Worm (Caenorhabditis elegans) whole organism, L4 larva: Measurements from ENCODE around the gene D1054.3.

ENCODE experiments used
- F37D6.2 ChIP-seq: sonication (generic microtip); optimal IDR thresholded peaks from 2 replicates; lab custom pipeline; 2016; ENCODE audit warnings: mild to moderate bottlenecking, missing genetic modification characterization, missing compliant biosample characterization
- F44E2.7 ChIP-seq: fragments of 200-800 bp; sonication (Bioruptor generic); IDR thresholded peaks from 2 replicates; pipeline ENCODE4 v2.1.2; 2022; ENCODE audit warnings: missing genetic modification characterization, missing compliant biosample characterization
- T20F7.1 ChIP-seq: fragments of 200-800 bp; sonication (Bioruptor generic); optimal IDR thresholded peaks from 2 replicates; lab custom pipeline; 2018; ENCODE audit warnings: mild to moderate bottlenecking, missing genetic modification characterization, missing compliant biosample characterization
- Y105C5A.15 ChIP-seq: fragments of 200-800 bp; sonication (Bioruptor generic); IDR thresholded peaks from 2 replicates; pipeline ENCODE4 v1.3.6; 2022; ENCODE audit warnings: missing genetic modification characterization, missing compliant biosample characterization
- Y48G9A.11 ChIP-seq: fragments of 200-800 bp; sonication (Bioruptor generic); IDR thresholded peaks from 2 replicates; pipeline ENCODE4 v1.3.6; 2022; ENCODE audit warnings: missing genetic modification reagents, missing genetic modification characterization, missing compliant biosample characterization
- Y5F2A.4 ChIP-seq: fragments of 200-800 bp; sonication (Bioruptor generic); optimal IDR thresholded peaks from 2 replicates; lab custom pipeline; 2018; ENCODE audit warnings: mild to moderate bottlenecking, missing genetic modification characterization, missing compliant biosample characterization
- Y75B8A.6 ChIP-seq: fragments of 200-800 bp; sonication (Bioruptor generic); IDR thresholded peaks from 2 replicates; pipeline ENCODE4 v1.3.6; 2022; ENCODE audit warnings: missing genetic modification reagents, missing genetic modification characterization, missing compliant biosample characterization
- ZK337.2 ChIP-seq: fragments of 200-800 bp; sonication (Bioruptor generic); IDR thresholded peaks from 2 replicates; pipeline ENCODE4 v1.3.6; 2022; ENCODE audit warnings: missing genetic modification reagents, missing genetic modification characterization, missing compliant biosample characterization
- ZK546.5 ChIP-seq, 2 experiments: sonication (generic microtip); optimal IDR thresholded peaks; 2 replicates each; lab custom pipeline; 2017; ENCODE audit warnings: missing biosample characterization in 2 of 2, missing genetic modification characterization in 2 of 2
- ama-1 ChIP-seq: fragments of 150-350 bp; optimal IDR thresholded peaks from 2 replicates; lab custom pipeline; 2014; ENCODE audit warnings: inconsistent platforms, mixed read lengths
- ceh-28 ChIP-seq: fragments of 150-350 bp; optimal IDR thresholded peaks from 2 replicates; lab custom pipeline; 2014; ENCODE audit warnings: missing biosample characterization, missing genetic modification reagents, missing genetic modification characterization
- ceh-44 ChIP-seq: fragments of 200-800 bp; sonication (Bioruptor generic); IDR thresholded peaks from 2 replicates; pipeline ENCODE4 v1.3.6; 2022; ENCODE audit warnings: missing genetic modification reagents, missing genetic modification characterization, missing compliant biosample characterization
- ceh-82 ChIP-seq: sonication (generic microtip); optimal IDR thresholded peaks from 2 replicates; lab custom pipeline; 2017; ENCODE audit warnings: missing biosample characterization, missing genetic modification characterization
- ctbp-1 ChIP-seq: fragments of 200-800 bp; sonication (Bioruptor generic); IDR thresholded peaks from 2 replicates; pipeline ENCODE4 v1.3.6; 2022; ENCODE audit warnings: missing genetic modification reagents, missing genetic modification characterization, missing compliant biosample characterization
- daf-16 ChIP-seq, 3 experiments: sonication (generic microtip); optimal IDR thresholded peaks; 2 replicates each; lab custom pipeline; 2016 to 2017; ENCODE audit warnings: missing genetic modification characterization in 3 of 3, missing genetic modification reagents in 3 of 3, mild to moderate bottlenecking in 2 of 3, missing compliant biosample characterization in 2 of 3, missing biosample characterization in 1 of 3, moderate library complexity in 1 of 3
- dmd-6 ChIP-seq: fragments of 200-800 bp; sonication (Bioruptor generic); IDR thresholded peaks from 2 replicates; pipeline ENCODE4 v1.3.6; 2022; ENCODE audit warnings: missing genetic modification reagents, missing genetic modification characterization, missing compliant biosample characterization
- dmd-8 ChIP-seq: fragments of 200-800 bp; sonication (Bioruptor generic); IDR thresholded peaks from 2 replicates; pipeline ENCODE4 v1.3.6; 2022; ENCODE audit warnings: missing genetic modification characterization, missing compliant biosample characterization
- dmd-9 ChIP-seq: fragments of 200-800 bp; sonication (Bioruptor generic); IDR thresholded peaks from 2 replicates; pipeline ENCODE4 v1.3.6; 2022; ENCODE audit warnings: missing genetic modification reagents, missing genetic modification characterization, missing compliant biosample characterization
- dpl-1 ChIP-seq: fragments of 150-350 bp; optimal IDR thresholded peaks from 2 replicates; lab custom pipeline; 2014; ENCODE audit warnings: missing biosample characterization, missing genetic modification reagents, missing genetic modification characterization
- dve-1 ChIP-seq: sonication (generic microtip); optimal IDR thresholded peaks from 2 replicates; lab custom pipeline; 2017; ENCODE audit warnings: antibody characterized with exemption, mild to moderate bottlenecking, missing genetic modification characterization, missing compliant biosample characterization; ENCODE audit not compliant: insufficient read depth
- egl-27 ChIP-seq: sonication (generic microtip); optimal IDR thresholded peaks from 3 replicates; lab custom pipeline; 2017; ENCODE audit warnings: missing biosample characterization, missing genetic modification reagents, missing genetic modification characterization
- egl-43 ChIP-seq: fragments of 200-800 bp; sonication (Bioruptor generic); IDR thresholded peaks from 2 replicates; pipeline ENCODE4 v1.3.6; 2022; ENCODE audit warnings: missing genetic modification reagents, missing genetic modification characterization, missing compliant biosample characterization
- fos-1 ChIP-seq: fragments of 150-350 bp; optimal IDR thresholded peaks from 2 replicates; lab custom pipeline; 2014; ENCODE audit warnings: missing biosample characterization, missing genetic modification characterization
- hlh-30 ChIP-seq: sonication (generic microtip); optimal IDR thresholded peaks from 2 replicates; lab custom pipeline; 2017; ENCODE audit warnings: antibody characterized with exemption, mild to moderate bottlenecking, missing genetic modification characterization, missing compliant biosample characterization; ENCODE audit not compliant: insufficient read depth
- hmg-1.1 ChIP-seq: fragments of 200-800 bp; sonication (Bioruptor generic); IDR thresholded peaks from 2 replicates; pipeline ENCODE4 v1.3.6; 2022; ENCODE audit warnings: missing genetic modification reagents, missing genetic modification characterization, missing compliant biosample characterization
- jun-1 ChIP-seq: fragments of 150-350 bp; optimal IDR thresholded peaks from 2 replicates; lab custom pipeline; 2014; ENCODE audit warnings: missing biosample characterization, missing genetic modification reagents, missing genetic modification characterization
- lin-1 ChIP-seq: fragments of 200-800 bp; sonication (Bioruptor generic); IDR thresholded peaks from 2 replicates; pipeline ENCODE4 v1.3.6; 2022; ENCODE audit warnings: missing genetic modification reagents, missing genetic modification characterization, missing compliant biosample characterization
- lin-38 ChIP-seq: fragments of 200-800 bp; sonication (Bioruptor generic); IDR thresholded peaks from 2 replicates; pipeline ENCODE4 v1.3.6; 2022; ENCODE audit warnings: missing genetic modification reagents, missing genetic modification characterization, missing compliant biosample characterization
- lsy-2 ChIP-seq, 2 experiments: fragments of 150-350 bp in 1 of 2; sonication (generic microtip) in 1 of 2; optimal IDR thresholded peaks; 2 replicates each; lab custom pipeline; 2014 to 2017; ENCODE audit warnings: missing biosample characterization in 2 of 2, missing genetic modification characterization in 2 of 2
- mdl-1 ChIP-seq, 2 experiments: fragments of 150-350 bp in 1 of 2; sonication (generic microtip) in 1 of 2; optimal IDR thresholded peaks; 2 replicates each; lab custom pipeline; 2014 to 2017; ENCODE audit warnings: missing biosample characterization in 2 of 2, missing genetic modification characterization in 2 of 2
- mdt-29 ChIP-seq: fragments of 200-800 bp; sonication (Bioruptor generic); IDR thresholded peaks from 2 replicates; pipeline ENCODE4 v1.3.6; 2022; ENCODE audit warnings: missing genetic modification reagents, missing genetic modification characterization, missing compliant biosample characterization
- mxl-3 ChIP-seq: fragments of 200-800 bp; sonication (Bioruptor generic); optimal IDR thresholded peaks from 2 replicates; lab custom pipeline; 2018; ENCODE audit warnings: mild to moderate bottlenecking, missing genetic modification characterization, missing compliant biosample characterization
- nhr-11 ChIP-seq: fragments of 150-350 bp; optimal IDR thresholded peaks from 2 replicates; lab custom pipeline; 2014; ENCODE audit warnings: missing biosample characterization, missing genetic modification characterization
- nhr-111 ChIP-seq: fragments of 200-800 bp; sonication (Bioruptor generic); optimal IDR thresholded peaks from 2 replicates; lab custom pipeline; 2018; ENCODE audit warnings: mild to moderate bottlenecking, missing genetic modification characterization, missing compliant biosample characterization
- nhr-28 ChIP-seq: fragments of 150-350 bp; optimal IDR thresholded peaks from 2 replicates; lab custom pipeline; 2014; ENCODE audit warnings: missing biosample characterization, missing genetic modification characterization
- nhr-48 ChIP-seq: sonication (generic microtip); optimal IDR thresholded peaks from 2 replicates; lab custom pipeline; 2016; ENCODE audit warnings: mild to moderate bottlenecking, missing genetic modification characterization, missing compliant biosample characterization
- nhr-6 ChIP-seq: fragments of 150-350 bp; optimal IDR thresholded peaks from 2 replicates; lab custom pipeline; 2014; ENCODE audit warnings: missing biosample characterization, missing genetic modification characterization
- pha-4 ChIP-seq, 2 experiments: fragments of 150-350 bp in 1 of 2; fragments of 200-800 bp in 1 of 2; sonication (Bioruptor generic) in 1 of 2; IDR thresholded peaks in 1 of 2; optimal IDR thresholded peaks in 1 of 2; 2 replicates each; pipeline versions ENCODE4 v1.3.6 to Lab custom; 2014 to 2022; ENCODE audit warnings: missing genetic modification characterization in 2 of 2, missing genetic modification reagents in 2 of 2, missing biosample characterization in 1 of 2, missing compliant biosample characterization in 1 of 2
- php-3 ChIP-seq: fragments of 200-800 bp; sonication (Bioruptor generic); IDR thresholded peaks from 2 replicates; pipeline ENCODE4 v1.3.6; 2022; ENCODE audit warnings: missing genetic modification reagents, missing genetic modification characterization, missing compliant biosample characterization
- saeg-2 ChIP-seq: fragments of 200-800 bp; sonication (Bioruptor generic); IDR thresholded peaks from 2 replicates; pipeline ENCODE4 v1.3.6; 2022; ENCODE audit warnings: missing genetic modification reagents, missing genetic modification characterization, missing compliant biosample characterization
- sdz-12 ChIP-seq: fragments of 200-800 bp; sonication (Bioruptor generic); optimal IDR thresholded peaks from 2 replicates; lab custom pipeline; 2018; ENCODE audit warnings: mild to moderate bottlenecking, missing genetic modification characterization, missing compliant biosample characterization
- set-16 ChIP-seq: fragments of 200-800 bp; sonication (Bioruptor generic); IDR thresholded peaks from 2 replicates; pipeline ENCODE4 v1.3.6; 2022; ENCODE audit warnings: missing genetic modification reagents, missing genetic modification characterization, missing compliant biosample characterization
- snpc-4 ChIP-seq: fragments of 150-350 bp; optimal IDR thresholded peaks from 2 replicates; lab custom pipeline; 2014; ENCODE audit warnings: missing biosample characterization, missing genetic modification characterization
- spr-1 ChIP-seq: sonication (generic microtip); optimal IDR thresholded peaks from 2 replicates; lab custom pipeline; 2016; ENCODE audit warnings: mild to moderate bottlenecking, missing genetic modification characterization, missing compliant biosample characterization
- spr-3 ChIP-seq: fragments of 200-800 bp; sonication (Bioruptor generic); optimal IDR thresholded peaks from 2 replicates; lab custom pipeline; 2018; ENCODE audit warnings: mild to moderate bottlenecking, missing genetic modification characterization, missing compliant biosample characterization
- tag-97 ChIP-seq: fragments of 200-800 bp; sonication (Bioruptor generic); IDR thresholded peaks from 2 replicates; pipeline ENCODE4 v1.3.6; 2022; ENCODE audit warnings: missing genetic modification characterization, missing compliant biosample characterization
- unc-39 ChIP-seq: sonication (generic microtip); optimal IDR thresholded peaks from 2 replicates; lab custom pipeline; 2017; ENCODE audit warnings: missing biosample characterization, missing genetic modification characterization
- zfp-2 ChIP-seq: sonication (generic microtip); optimal IDR thresholded peaks from 2 replicates; lab custom pipeline; 2016; ENCODE audit warnings: mild to moderate bottlenecking, missing genetic modification characterization, missing compliant biosample characterization
- zfp-3 ChIP-seq: fragments of 200-800 bp; sonication (Bioruptor generic); conservative IDR thresholded peaks from 2 replicates; pipeline ENCODE4 v1.3.6; 2022; ENCODE audit warnings: missing genetic modification reagents, missing genetic modification characterization, missing compliant biosample characterization
- zip-2 ChIP-seq: fragments of 150-350 bp; optimal IDR thresholded peaks from 2 replicates; lab custom pipeline; 2014; ENCODE audit warnings: missing biosample characterization, missing genetic modification characterization
- ztf-7 ChIP-seq: fragments of 150-350 bp; optimal IDR thresholded peaks from 2 replicates; lab custom pipeline; 2014; ENCODE audit warnings: missing biosample characterization, missing genetic modification characterization

The D1054.3 gene

DNA sequence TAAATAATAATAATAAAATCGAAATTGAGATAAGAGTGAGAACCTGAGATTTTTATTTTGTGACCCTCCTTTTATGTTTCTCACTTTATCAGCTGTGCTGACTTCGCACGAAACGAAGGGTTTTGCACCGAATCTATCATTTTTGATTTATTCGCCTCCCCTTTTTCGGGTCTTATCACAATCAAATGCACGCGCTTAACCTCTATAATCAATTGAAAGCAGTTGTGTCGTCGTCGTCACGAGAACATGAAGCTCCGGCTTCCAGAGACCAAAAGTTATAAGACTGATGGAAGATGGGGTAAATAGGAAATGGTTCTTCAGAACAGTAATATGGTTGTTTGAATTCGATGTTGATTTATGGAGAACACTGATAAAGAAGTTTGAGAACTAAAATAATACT, 29.9 kb downstream of the D1054.3 start, which contains the start of gene D1054.18 (continued):
- TF ChIP-seq hmg-1.1 (GFP tag; lab: Robert Waterston, UW) = no peak
- no peak for TF ChIP-seq F44E2.7 (GFP tag; lab: Robert Waterston, UW)
- TF ChIP-seq dmd-6 = peak; percentile 95
- no peak for TF ChIP-seq ZK546.5 (tag; optimal IDR thresholded peaks at IDR 0.05; lab: Kevin White, UChicago)
- TF ChIP-seq set-16 (GFP tag; lab: Robert Waterston, UW) = no peak
- TF ChIP-seq mdt-29 (GFP tag; lab: Robert Waterston, UW) = no peak
- no peak for TF ChIP-seq Y48G9A.11
- peak; percentile 84 for TF ChIP-seq nhr-28 (tag; lab: Kevin White, UChicago)
- TF ChIP-seq egl-27 (tag; lab: Kevin White, UChicago) = no peak
- no peak for TF ChIP-seq daf-16 (GFP tag; optimal IDR thresholded peaks at IDR 0.05; lab: Kevin White, UChicago)
- TF ChIP-seq daf-16 (tag; optimal IDR thresholded peaks at IDR 0.05; lab: Kevin White, UChicago) = peak; percentile 89
- TF ChIP-seq lin-38 = no peak
- TF ChIP-seq spr-1 (tag; lab: Kevin White, UChicago) = no peak
- TF ChIP-seq Y105C5A.15 (GFP tag; lab: Robert Waterston, UW) = no peak
- TF ChIP-seq ctbp-1 (GFP tag; lab: Robert Waterston, UW) = no peak
- TF ChIP-seq snpc-4 (tag; lab: Kevin White, UChicago) = no peak
- TF ChIP-seq sdz-12 (GFP tag; lab: Kevin White, UChicago) = no peak
- peak; percentile 42; the same call in 1 of the 2 replicates for TF ChIP-seq saeg-2 (GFP tag; lab: Robert Waterston, UW)
- TF ChIP-seq ama-1 = no peak
- TF ChIP-seq zfp-3 (GFP tag; lab: Robert Waterston, UW) = no peak
- peak; percentile 97 for TF ChIP-seq php-3
- peak; percentile 30 for TF ChIP-seq nhr-48 (tag; lab: Kevin White, UChicago)
- no peak for TF ChIP-seq ceh-82 (tag; lab: Kevin White, UChicago)
- no peak for TF ChIP-seq Y5F2A.4 (GFP tag; lab: Kevin White, UChicago)
- peak; percentile 27; the same call in 1 of the 2 replicates for TF ChIP-seq pha-4 (GFP tag; IDR thresholded peaks at IDR 0.05; lab: Robert Waterston, UW)
- TF ChIP-seq pha-4 (tag; optimal IDR thresholded peaks at IDR 0.05; lab: Kevin White, UChicago) = no peak
- TF ChIP-seq ceh-28 = no peak
- peak; percentile 66; the same call in 1 of the 2 replicates for TF ChIP-seq lin-1 (GFP tag; lab: Robert Waterston, UW)
- no peak for TF ChIP-seq nhr-11 (tag; lab: Kevin White, UChicago)
- TF ChIP-seq fos-1 = no peak
- no peak for TF ChIP-seq zip-2 (tag; lab: Kevin White, UChicago)
- no peak for TF ChIP-seq lsy-2 (tag; optimal IDR thresholded peaks at IDR 0.05; lab: Kevin White, UChicago)
- no peak for TF ChIP-seq dmd-9 (GFP tag; lab: Robert Waterston, UW)
- TF ChIP-seq ztf-7 (tag; lab: Kevin White, UChicago) = no peak
- TF ChIP-seq T20F7.1 (GFP tag; lab: Kevin White, UChicago) = no peak
- TF ChIP-seq Y75B8A.6 (GFP tag; lab: Robert Waterston, UW) = no peak
- no peak for TF ChIP-seq jun-1
- TF ChIP-seq ZK337.2 = no peak
- TF ChIP-seq hlh-30 (tag; lab: Kevin White, UChicago) = peak; percentile 55
- TF ChIP-seq zfp-2 (tag; lab: Kevin White, UChicago) = no peak
- TF ChIP-seq unc-39 (tag; lab: Kevin White, UChicago) = no peak
- TF ChIP-seq dpl-1 (GFP tag; lab: Kevin White, UChicago) = no peak
- no peak for TF ChIP-seq nhr-6 (tag; lab: Kevin White, UChicago)
- no peak for TF ChIP-seq dmd-8
- peak in 1 of 2 experiments; percentile 39 for TF ChIP-seq mdl-1 (tag; optimal IDR thresholded peaks at IDR 0.05; lab: Kevin White, UChicago)
- no peak for TF ChIP-seq tag-97
- TF ChIP-seq spr-3 (GFP tag; lab: Kevin White, UChicago) = no peak
- TF ChIP-seq mxl-3 = no peak
- TF ChIP-seq nhr-111 = no peak
- TF ChIP-seq egl-43 = no peak
- TF ChIP-seq ceh-44 (GFP tag; lab: Robert Waterston, UW) = no peak
- TF ChIP-seq dve-1 (tag; lab: Kevin White, UChicago) = peak; percentile 67
- no peak for TF ChIP-seq F37D6.2 (tag; lab: Kevin White, UChicago)
